Worm (Caenorhabditis elegans): ENCODE results near the gene D2062.1.

DNA sequence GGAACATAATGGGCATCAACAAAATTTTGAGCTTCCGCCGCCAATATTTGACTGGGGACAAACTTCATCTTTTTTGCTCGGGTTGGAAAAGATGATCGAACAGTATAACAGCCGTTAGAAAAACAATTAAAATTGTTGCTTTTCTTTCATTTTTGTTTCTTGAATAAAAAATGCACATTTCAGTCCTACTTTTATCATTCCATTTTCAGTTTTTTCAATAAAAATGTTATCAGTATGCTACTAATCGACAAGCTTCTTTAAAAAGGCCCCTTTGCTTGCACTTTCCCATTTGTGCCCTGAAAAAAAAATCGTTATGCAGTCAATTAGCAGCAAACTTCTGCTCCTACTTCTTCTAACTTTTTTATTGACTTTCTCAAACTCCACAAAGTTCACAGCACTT is 10.5 kb downstream of the D2062.1 start, which contains the start of gene F22E5.7:
- TF ChIP-seq W03F9.2 (tag; optimal IDR thresholded peaks at IDR 0.05) = no peak
- no peak for TF ChIP-seq dao-5 (tag; optimal IDR thresholded peaks at IDR 0.05)
- no peak for TF ChIP-seq him-1 (tag; optimal IDR thresholded peaks at IDR 0.05)

Data from whole organism, L4/young adult.